Fruit fly (Drosophila melanogaster): ENCODE results near the gene CG12995.

- no peak for TF ChIP-seq ttk (optimal IDR thresholded peaks at IDR 0.05)
- TF ChIP-seq psq (optimal IDR thresholded peaks at IDR 0.05), result no peak
- no peak for TF ChIP-seq h (optimal IDR thresholded peaks at IDR 0.05)
Observed at dm6 chrX:17212007-17212406, 2.2 kb upstream of the CG12995 start, which contains the start of gene CG18258.
